Worm (Caenorhabditis elegans) whole organism, L1 larva: ENCODE measurements around the gene lelo-4.
A peak's percentile ranks its signal among the peaks of the same experiment; 100 is the strongest.

Experiments used
- C04F5.9 ChIP-seq: sonication (generic microtip); optimal IDR thresholded peaks from 2 replicates; lab custom pipeline; 2016; ENCODE audit warnings: missing genetic modification characterization, missing compliant biosample characterization
- C34B4.2 ChIP-seq: sonication (generic microtip); optimal IDR thresholded peaks from 2 replicates; lab custom pipeline; 2017; ENCODE audit warnings: mild to moderate bottlenecking, missing genetic modification characterization, missing compliant biosample characterization
- Y116A8C.19 ChIP-seq: sonication (generic microtip); optimal IDR thresholded peaks from 2 replicates; lab custom pipeline; 2016; ENCODE audit warnings: missing compliant biosample characterization, missing genetic modification characterization, borderline replicate concordance
- aha-1 ChIP-seq: fragments of 150-350 bp; optimal IDR thresholded peaks from 2 replicates; lab custom pipeline; 2014; ENCODE audit warnings: missing biosample characterization, missing genetic modification characterization
- blmp-1 ChIP-seq: fragments of 150-350 bp; optimal IDR thresholded peaks from 2 replicates; lab custom pipeline; 2014; ENCODE audit warnings: missing biosample characterization, missing genetic modification characterization
- ceh-8 ChIP-seq: fragments of 200-800 bp; sonication (Bioruptor generic); optimal IDR thresholded peaks from 2 replicates; lab custom pipeline; 2018; ENCODE audit warnings: mild to moderate bottlenecking, missing genetic modification characterization, moderate library complexity, missing compliant biosample characterization
- ceh-82 ChIP-seq, 3 experiments: fragments of 150-350 bp in 1 of 3; sonication (generic microtip) in 2 of 3; optimal IDR thresholded peaks; 2 replicates each; lab custom pipeline; 2014 to 2017; ENCODE audit warnings: missing biosample characterization in 3 of 3, missing genetic modification characterization in 3 of 3
- ceh-88 ChIP-seq: fragments of 200-800 bp; sonication (Bioruptor generic); IDR thresholded peaks from 2 replicates; pipeline ENCODE4 v1.3.6; 2022; ENCODE audit warnings: missing genetic modification characterization, missing compliant biosample characterization
- dsc-1 ChIP-seq: sonication (generic microtip); optimal IDR thresholded peaks from 2 replicates; lab custom pipeline; 2016; ENCODE audit warnings: mild to moderate bottlenecking, missing genetic modification characterization, missing compliant biosample characterization
- efl-1 ChIP-seq, 4 experiments: fragments of 150-350 bp; optimal IDR thresholded peaks in 3 of 4; peaks in 1 of 4; 1 replicate in 1 of 4; 2 replicates in 3 of 4; lab custom pipeline; 2014; ENCODE audit warnings: missing biosample characterization in 2 of 4, missing genetic modification characterization in 2 of 4, missing genetic modification reagents in 2 of 4
- egl-13 ChIP-seq: sonication (generic microtip); optimal IDR thresholded peaks from 2 replicates; lab custom pipeline; 2016; ENCODE audit warnings: missing genotype, missing genetic modification reagents, missing genetic modification characterization, missing compliant biosample characterization
- elt-2 ChIP-seq: sonication (generic microtip); optimal IDR thresholded peaks from 2 replicates; lab custom pipeline; 2016; ENCODE audit warnings: missing genetic modification characterization, mild to moderate bottlenecking, inconsistent platforms, missing compliant biosample characterization, missing genetic modification reagents
- elt-3 ChIP-seq, 6 experiments: fragments of 150-350 bp in 1 of 6; sonication (generic microtip); optimal IDR thresholded peaks; 2 replicates each; lab custom pipeline; 2017 to 2018; ENCODE audit warnings: missing biosample characterization in 6 of 6, missing genetic modification characterization in 6 of 6, inconsistent platforms in 1 of 6
- fkh-4 ChIP-seq: sonication (generic microtip); optimal IDR thresholded peaks from 2 replicates; lab custom pipeline; 2016; ENCODE audit warnings: missing compliant biosample characterization, missing genetic modification characterization, borderline replicate concordance
- fkh-8 ChIP-seq: sonication (generic microtip); optimal IDR thresholded peaks from 2 replicates; lab custom pipeline; 2016; ENCODE audit warnings: mild to moderate bottlenecking, missing genetic modification characterization, missing compliant biosample characterization
- fos-1 ChIP-seq: fragments of 150-350 bp; optimal IDR thresholded peaks from 2 replicates; lab custom pipeline; 2014; ENCODE audit warnings: missing biosample characterization, missing genetic modification characterization
- grh-1 ChIP-seq: fragments of 200-800 bp; sonication (Bioruptor generic); IDR thresholded peaks from 2 replicates; pipeline ENCODE4 v1.3.6; 2022; ENCODE audit warnings: missing genetic modification reagents, missing genetic modification characterization, missing compliant biosample characterization
- hlh-17 ChIP-seq: fragments of 200-800 bp; sonication (Bioruptor generic); optimal IDR thresholded peaks from 2 replicates; lab custom pipeline; 2018; ENCODE audit warnings: missing genetic modification characterization, mild to moderate bottlenecking, missing compliant biosample characterization, moderate library complexity, borderline replicate concordance
- hpl-2 ChIP-seq: fragments of 150-350 bp; optimal IDR thresholded peaks from 2 replicates; lab custom pipeline; 2014; ENCODE audit warnings: missing biosample characterization, missing genetic modification reagents, missing genetic modification characterization
- jun-1 ChIP-seq: fragments of 150-350 bp; optimal IDR thresholded peaks from 2 replicates; lab custom pipeline; 2014; ENCODE audit warnings: missing biosample characterization, missing genetic modification reagents, missing genetic modification characterization
- lin-14 ChIP-seq: fragments of 200-800 bp; sonication (Bioruptor generic); optimal IDR thresholded peaks from 2 replicates; lab custom pipeline; 2018; ENCODE audit warnings: mild to moderate bottlenecking, missing genetic modification characterization, moderate library complexity, missing compliant biosample characterization
- lin-35 ChIP-seq, 2 experiments: fragments of 150-350 bp; optimal IDR thresholded peaks; 2 replicates each; lab custom pipeline; 2014; ENCODE audit warnings: missing biosample characterization in 2 of 2, missing genetic modification characterization in 2 of 2, missing genetic modification reagents in 2 of 2
- lin-39 ChIP-seq: fragments of 150-350 bp; optimal IDR thresholded peaks from 2 replicates; lab custom pipeline; 2014; ENCODE audit warnings: missing biosample characterization, missing genetic modification reagents, missing genetic modification characterization
- mab-9 ChIP-seq: fragments of 200-800 bp; sonication (Bioruptor generic); IDR thresholded peaks from 2 replicates; pipeline ENCODE4 v1.3.6; 2022; ENCODE audit warnings: missing genetic modification reagents, missing genetic modification characterization, missing compliant biosample characterization
- mdl-1 ChIP-seq, 2 experiments: fragments of 150-350 bp; optimal IDR thresholded peaks; 2 replicates each; lab custom pipeline; 2014 to 2017; ENCODE audit warnings: missing biosample characterization in 2 of 2, missing genetic modification characterization in 2 of 2, inconsistent platforms in 1 of 2
- mef-2 ChIP-seq: fragments of 150-350 bp; optimal IDR thresholded peaks from 2 replicates; lab custom pipeline; 2014; ENCODE audit warnings: missing biosample characterization, missing genetic modification characterization
- nhr-12 ChIP-seq: sonication (generic microtip); optimal IDR thresholded peaks from 2 replicates; lab custom pipeline; 2017; ENCODE audit warnings: missing biosample characterization, missing genetic modification characterization
- nhr-20 ChIP-seq: sonication (generic microtip); optimal IDR thresholded peaks from 2 replicates; lab custom pipeline; 2016; ENCODE audit warnings: mild to moderate bottlenecking, missing genetic modification characterization, missing compliant biosample characterization
- nhr-28 ChIP-seq: fragments of 150-350 bp; optimal IDR thresholded peaks from 2 replicates; lab custom pipeline; 2014; ENCODE audit warnings: missing biosample characterization, missing genetic modification characterization
- nhr-47 ChIP-seq: sonication (generic microtip); optimal IDR thresholded peaks from 2 replicates; lab custom pipeline; 2016; ENCODE audit warnings: mild to moderate bottlenecking, missing genetic modification characterization, moderate library complexity, missing compliant biosample characterization
- nhr-71 ChIP-seq: sonication (generic microtip); optimal IDR thresholded peaks from 2 replicates; lab custom pipeline; 2016; ENCODE audit warnings: mild to moderate bottlenecking, missing genetic modification characterization, moderate library complexity, missing compliant biosample characterization
- nhr-76 ChIP-seq: sonication (generic microtip); optimal IDR thresholded peaks from 2 replicates; lab custom pipeline; 2017; ENCODE audit warnings: missing biosample characterization, missing genetic modification characterization
- nhr-84 ChIP-seq: sonication (generic microtip); optimal IDR thresholded peaks from 2 replicates; lab custom pipeline; 2017; ENCODE audit warnings: missing biosample characterization, missing genetic modification characterization
- nhr-90 ChIP-seq: sonication (generic microtip); optimal IDR thresholded peaks from 2 replicates; lab custom pipeline; 2016; ENCODE audit warnings: mild to moderate bottlenecking, missing genetic modification characterization, missing compliant biosample characterization; ENCODE audit not compliant: poor library complexity
- pax-3 ChIP-seq: fragments of 200-800 bp; sonication (Bioruptor generic); optimal IDR thresholded peaks from 2 replicates; lab custom pipeline; 2018; ENCODE audit warnings: mild to moderate bottlenecking, missing genetic modification characterization, moderate library complexity, missing compliant biosample characterization
- pqm-1 ChIP-seq: sonication (generic microtip); optimal IDR thresholded peaks from 3 replicates; lab custom pipeline; 2017; ENCODE audit warnings: missing biosample characterization, missing genetic modification characterization
- rnt-1 ChIP-seq: sonication (generic microtip); optimal IDR thresholded peaks from 2 replicates; lab custom pipeline; 2016; ENCODE audit warnings: mild to moderate bottlenecking, missing genetic modification characterization, moderate library complexity, missing compliant biosample characterization
- skn-1 ChIP-seq: fragments of 150-350 bp; optimal IDR thresholded peaks from 2 replicates; lab custom pipeline; 2014; ENCODE audit warnings: missing biosample characterization, missing genetic modification characterization
- sptf-1 ChIP-seq: fragments of 150-350 bp; optimal IDR thresholded peaks from 2 replicates; lab custom pipeline; 2014; ENCODE audit warnings: missing biosample characterization, missing genetic modification characterization
- swsn-7 ChIP-seq: sonication (generic microtip); optimal IDR thresholded peaks from 2 replicates; lab custom pipeline; 2016; ENCODE audit warnings: missing genetic modification characterization, missing compliant biosample characterization
- tlp-1 ChIP-seq: fragments of 150-350 bp; optimal IDR thresholded peaks from 2 replicates; lab custom pipeline; 2014; ENCODE audit warnings: missing biosample characterization, missing genetic modification characterization
- unc-30 ChIP-seq: sonication (generic microtip); optimal IDR thresholded peaks from 2 replicates; lab custom pipeline; 2017; ENCODE audit warnings: missing biosample characterization, missing genetic modification characterization
- unc-86 ChIP-seq: sonication (generic microtip); optimal IDR thresholded peaks from 2 replicates; lab custom pipeline; 2016; ENCODE audit warnings: missing genetic modification characterization, missing compliant biosample characterization
- unc-98 ChIP-seq: fragments of 200-800 bp; sonication (Bioruptor generic); IDR thresholded peaks from 2 replicates; pipeline ENCODE4 v1.3.6; 2022; ENCODE audit warnings: missing genetic modification characterization, missing compliant biosample characterization
- vab-15 ChIP-seq: sonication (generic microtip); optimal IDR thresholded peaks from 2 replicates; lab custom pipeline; 2017; ENCODE audit warnings: missing genotype, mild to moderate bottlenecking, missing genetic modification characterization, missing compliant biosample characterization
- zip-4 ChIP-seq: fragments of 200-800 bp; sonication (Bioruptor generic); optimal IDR thresholded peaks from 2 replicates; lab custom pipeline; 2018; ENCODE audit warnings: mild to moderate bottlenecking, missing genetic modification characterization, moderate library complexity, missing compliant biosample characterization

The lelo-4 gene

DNA sequence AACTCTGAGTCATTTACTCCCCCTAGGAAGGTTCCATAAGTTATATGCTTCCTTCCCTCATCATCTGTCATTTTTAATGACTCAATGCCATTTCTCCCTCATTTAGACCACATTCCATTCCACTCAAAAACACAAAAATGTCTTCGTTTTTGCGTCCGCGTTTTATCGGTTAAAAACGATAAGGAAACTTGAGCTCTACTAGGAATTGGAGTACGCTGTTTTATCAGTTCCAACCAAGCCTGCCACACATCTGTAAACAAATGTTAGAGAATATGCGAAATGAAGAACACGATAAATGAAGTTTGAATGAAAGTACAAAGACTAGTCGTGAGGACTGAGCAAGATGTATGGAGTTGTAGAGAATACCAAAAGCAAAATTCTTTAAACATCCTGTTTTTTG lies 33.7 kb downstream of the lelo-4 start:
- no peak for TF ChIP-seq skn-1
- TF ChIP-seq mef-2 (tag; lab: Kevin White, UChicago) = no peak
- TF ChIP-seq lin-35 (GFP tag; optimal IDR thresholded peaks at IDR 0.05; lab: Kevin White, UChicago) = peak in 1 of 2 experiments; percentile 12
- TF ChIP-seq nhr-71 (tag; lab: Kevin White, UChicago) = peak; percentile 4
- TF ChIP-seq efl-1 (optimal IDR thresholded peaks at IDR 0.05; lab: Kevin White, UChicago) = no peak
- no peak for TF ChIP-seq efl-1 (GFP tag; optimal IDR thresholded peaks at IDR 0.05 in 1 of 2; lab: Kevin White, UChicago)
- TF ChIP-seq vab-15 (tag; lab: Kevin White, UChicago) = no peak
- no peak for TF ChIP-seq grh-1
- TF ChIP-seq mdl-1 (tag; optimal IDR thresholded peaks at IDR 0.05; lab: Kevin White, UChicago) = no peak
- TF ChIP-seq zip-4 = no peak
- TF ChIP-seq nhr-90 = no peak
- TF ChIP-seq rnt-1 (tag; lab: Kevin White, UChicago) = no peak
- TF ChIP-seq pqm-1 (tag; lab: Kevin White, UChicago) = peak; percentile 90
- peak; percentile 65 for TF ChIP-seq tlp-1 (tag; lab: Kevin White, UChicago)
- TF ChIP-seq jun-1 (tag; lab: Kevin White, UChicago) = peak; percentile 47
- TF ChIP-seq C34B4.2 = no peak
- no peak for TF ChIP-seq pax-3 (tag; lab: Kevin White, UChicago)
- TF ChIP-seq nhr-20 (tag; lab: Kevin White, UChicago) = peak; percentile 3
- TF ChIP-seq elt-2 (tag; lab: Kevin White, UChicago) = peak; percentile 99
- TF ChIP-seq lin-14 (GFP tag; lab: Kevin White, UChicago) = peak; percentile 24

DNA sequence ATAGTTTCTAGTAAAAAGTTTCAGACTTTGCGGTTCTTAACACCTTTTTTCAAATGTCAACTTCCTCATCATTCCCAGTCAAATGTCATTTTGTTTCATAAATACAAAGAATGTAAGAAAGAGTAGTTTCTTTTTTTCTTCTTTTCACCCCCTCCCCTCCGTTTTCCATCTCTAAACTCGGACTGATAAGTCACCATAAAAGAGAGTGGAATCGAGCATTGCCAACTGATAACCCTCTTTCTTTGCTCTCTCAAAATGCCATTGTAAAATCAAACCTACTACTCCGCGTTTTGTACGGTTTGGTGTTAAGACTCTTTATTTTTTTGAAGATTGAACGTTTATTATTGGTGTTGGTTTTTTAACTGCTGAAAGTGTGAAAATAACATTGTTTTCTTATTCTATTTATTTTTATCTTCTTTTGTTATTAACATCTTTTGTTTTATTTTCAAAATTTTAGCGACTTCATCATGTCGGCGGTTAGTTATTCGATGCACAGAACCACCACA lies 35.1 kb downstream of the lelo-4 start, which contains the start of gene ifb-2:
TSS of gene ifb-2 (plus strand) at position 456 of the 506 bp plus-strand sequence.
- TF ChIP-seq C04F5.9 (tag; lab: Kevin White, UChicago) (no peak), ceh-82 (tag; optimal IDR thresholded peaks at IDR 0.05; lab: Kevin White, UChicago) (no peak), dsc-1 (tag; lab: Kevin White, UChicago) (no peak), elt-2 (tag; lab: Kevin White, UChicago) (peak; percentile 90), mef-2 (tag; lab: Kevin White, UChicago) (no peak), lin-35 (GFP tag; optimal IDR thresholded peaks at IDR 0.05; lab: Kevin White, UChicago) (peak in 1 of 2 experiments; percentile 15)

- TF ChIP-seq efl-1 (optimal IDR thresholded peaks at IDR 0.05; lab: Kevin White, UChicago) (no peak), efl-1 (GFP tag; optimal IDR thresholded peaks at IDR 0.05 in 1 of 2; lab: Kevin White, UChicago) (peak in 1 of 2 experiments; percentile 79), rnt-1 (tag; lab: Kevin White, UChicago) (no peak), swsn-7 (tag; lab: Kevin White, UChicago) (no peak), lin-14 (GFP tag; lab: Kevin White, UChicago) (peak; percentile 13), fkh-8 (tag; lab: Kevin White, UChicago) (no peak), nhr-28 (no peak), nhr-20 (tag; lab: Kevin White, UChicago) (no peak), ceh-88 (GFP tag; lab: Robert Waterston, UW) (no peak), lin-35 (GFP tag; optimal IDR thresholded peaks at IDR 0.05; lab: Kevin White, UChicago) (peak in 1 of 2 experiments; percentile 33), hpl-2 (GFP tag; lab: Kevin White, UChicago) (no peak), Y116A8C.19 (no peak), blmp-1 (tag; lab: Kevin White, UChicago) (no peak), nhr-47 (no peak), nhr-84 (no peak), elt-3 (tag; optimal IDR thresholded peaks at IDR 0.05; lab: Kevin White, UChicago) (no peak), mab-9 (GFP tag; lab: Robert Waterston, UW) (no peak), grh-1 (no peak), ceh-8 (GFP tag; lab: Kevin White, UChicago) (no peak), nhr-76 (tag; lab: Kevin White, UChicago) (no peak), unc-86 (no peak), pqm-1 (tag; lab: Kevin White, UChicago) (peak; percentile 35), lin-39 (no peak), unc-30 (tag; lab: Kevin White, UChicago) (no peak), zip-4 (no peak), hlh-17 (no peak), tlp-1 (tag; lab: Kevin White, UChicago) (no peak), egl-13 (no peak), nhr-12 (tag; lab: Kevin White, UChicago) (no peak), fos-1 (tag; lab: Kevin White, UChicago) (no peak), fkh-4 (tag; lab: Kevin White, UChicago) (no peak), unc-98 (GFP tag; lab: Robert Waterston, UW) (no peak), aha-1 (tag; lab: Kevin White, UChicago) (no peak), sptf-1 (tag; lab: Kevin White, UChicago) (no peak)
Measured at ce11 chrII:5751353-5751752, 36.6 kb downstream of the lelo-4 start.
